Worm (Caenorhabditis elegans): ENCODE results near the gene W04G3.10.
A peak's percentile ranks its signal among the peaks of the same experiment; 100 is the strongest.

W04G3.10 gene

ce11 chrX:11067256-11067655, 10.8 kb downstream of the W04G3.10 start:
- TF ChIP-seq ztf-11 (tag; optimal IDR thresholded peaks at IDR 0.05) (no peak), egl-27 (tag; optimal IDR thresholded peaks at IDR 0.05) (peak; percentile 25), fos-1 (tag; optimal IDR thresholded peaks at IDR 0.05) (peak; percentile 6)

- no peak for TF ChIP-seq alr-1 (tag; optimal IDR thresholded peaks at IDR 0.05)
- TF ChIP-seq nhr-77 (tag; optimal IDR thresholded peaks at IDR 0.05): no peak
- peak; percentile 47 for TF ChIP-seq egl-27 (tag; optimal IDR thresholded peaks at IDR 0.05)
- TF ChIP-seq nhr-25 (tag; optimal IDR thresholded peaks at IDR 0.05): peak; percentile 16
- TF ChIP-seq peb-1 (tag; optimal IDR thresholded peaks at IDR 0.05): no peak
- no peak for TF ChIP-seq zag-1 (tag; optimal IDR thresholded peaks at IDR 0.05)
- peak; percentile 76 for TF ChIP-seq nhr-21 (tag; optimal IDR thresholded peaks at IDR 0.05)
- peak; percentile 56 for TF ChIP-seq fos-1 (tag; optimal IDR thresholded peaks at IDR 0.05)
- TF ChIP-seq ZK546.5 (tag; optimal IDR thresholded peaks at IDR 0.05): no peak
- peak in 1 of 2 experiments; percentile 20 for TF ChIP-seq lsy-2 (tag; optimal IDR thresholded peaks at IDR 0.05)
- TF ChIP-seq sma-9 (GFP tag; optimal IDR thresholded peaks at IDR 0.05): peak; percentile 23
- no peak for TF ChIP-seq sma-9 (tag; optimal IDR thresholded peaks at IDR 0.05)
- peak; percentile 94 for TF ChIP-seq blmp-1 (tag; optimal IDR thresholded peaks at IDR 0.05; ENCODE audit: insufficient read depth)
- TF ChIP-seq gmeb-1 (tag; optimal IDR thresholded peaks at IDR 0.05): no peak
- TF ChIP-seq sem-4 (tag; optimal IDR thresholded peaks at IDR 0.05): peak; percentile 13
Observed at ce11 chrX:11064799-11065198, 13.3 kb downstream of the W04G3.10 start, which contains the start of gene lpr-4. TSS of gene lpr-4 (plus strand) at chrX:11065126.

- TF ChIP-seq nhr-21 (tag; optimal IDR thresholded peaks at IDR 0.05): peak; percentile 55
- peak; percentile 36 for TF ChIP-seq ceh-16 (tag; optimal IDR thresholded peaks at IDR 0.05)
- no peak for TF ChIP-seq nhr-6 (tag; optimal IDR thresholded peaks at IDR 0.05)
- TF ChIP-seq fos-1 (tag; optimal IDR thresholded peaks at IDR 0.05): peak; percentile 9
Observed at ce11 chrX:11061904-11062303, 16.1 kb downstream of the W04G3.10 start, which contains the start of gene lpr-5. TSS of gene lpr-5 (plus strand) at chrX:11062123.

ce11 chrX:11060940-11061339, 17.1 kb downstream of the W04G3.10 start:
- TF ChIP-seq blmp-1 (tag; optimal IDR thresholded peaks at IDR 0.05; ENCODE audit: insufficient read depth) (peak; percentile 56), lin-13 (GFP tag; optimal IDR thresholded peaks at IDR 0.05) (no peak), nhr-21 (tag; optimal IDR thresholded peaks at IDR 0.05) (peak; percentile 43)

ce11 chrX:11059744-11060143, 18.3 kb downstream of the W04G3.10 start, which contains the start of gene lpr-6:
TSS of gene lpr-6 (plus strand) at chrX:11059994.
- peak; percentile 77 for TF ChIP-seq nhr-21 (tag; optimal IDR thresholded peaks at IDR 0.05)
- peak; percentile 6 for TF ChIP-seq sma-3 (GFP tag; optimal IDR thresholded peaks at IDR 0.05)
- TF ChIP-seq nhr-77 (tag; optimal IDR thresholded peaks at IDR 0.05): peak; percentile 4
- peak; percentile 51 for TF ChIP-seq ceh-16 (tag; optimal IDR thresholded peaks at IDR 0.05)
- TF ChIP-seq fos-1 (tag; optimal IDR thresholded peaks at IDR 0.05): peak; percentile 28
- no peak for TF ChIP-seq ZK546.5 (tag; optimal IDR thresholded peaks at IDR 0.05)
- TF ChIP-seq elt-3 (tag; optimal IDR thresholded peaks at IDR 0.05): no peak

ce11 chrX:11057028-11057427, 21.0 kb downstream of the W04G3.10 start, which contains the start of gene lpr-3:
TSS of gene lpr-3 (plus strand) at chrX:11057401.
- TF ChIP-seq peb-1 (tag; optimal IDR thresholded peaks at IDR 0.05) (no peak), mab-5 (tag; optimal IDR thresholded peaks at IDR 0.05) (no peak), ztf-11 (tag; optimal IDR thresholded peaks at IDR 0.05) (no peak), fos-1 (tag; optimal IDR thresholded peaks at IDR 0.05) (peak; percentile 45), nhr-25 (tag; optimal IDR thresholded peaks at IDR 0.05) (peak; percentile 28), nhr-237 (tag; optimal IDR thresholded peaks at IDR 0.05) (no peak), Y55F3AM.14 (GFP tag; optimal IDR thresholded peaks at IDR 0.05) (no peak), ZK546.5 (tag; optimal IDR thresholded peaks at IDR 0.05) (no peak), mdl-1 (tag; optimal IDR thresholded peaks at IDR 0.05) (no peak), skn-1 (tag; optimal IDR thresholded peaks at IDR 0.05) (no peak), nhr-10 (tag; optimal IDR thresholded peaks at IDR 0.05) (no peak), nhr-11 (tag; optimal IDR thresholded peaks at IDR 0.05) (no peak), F13H6.1 (tag; optimal IDR thresholded peaks at IDR 0.05) (no peak), ama-1 (optimal IDR thresholded peaks at IDR 0.05) (no peak), unc-62 (GFP tag; optimal IDR thresholded peaks at IDR 0.05) (no peak), lsy-2 (tag; optimal IDR thresholded peaks at IDR 0.05) (peak in 1 of 2 experiments; percentile 36), nhr-21 (tag; optimal IDR thresholded peaks at IDR 0.05) (peak; percentile 82), ztf-4 (tag; optimal IDR thresholded peaks at IDR 0.05) (no peak), ceh-16 (tag; optimal IDR thresholded peaks at IDR 0.05) (peak; percentile 52), sma-3 (GFP tag; optimal IDR thresholded peaks at IDR 0.05) (peak; percentile 48), unc-55 (GFP tag; optimal IDR thresholded peaks at IDR 0.05) (no peak), nhr-6 (tag; optimal IDR thresholded peaks at IDR 0.05) (no peak), snpc-4 (tag; optimal IDR thresholded peaks at IDR 0.05) (no peak), C34F6.9 (tag; optimal IDR thresholded peaks at IDR 0.05) (no peak), blmp-1 (tag; optimal IDR thresholded peaks at IDR 0.05; ENCODE audit: insufficient read depth) (peak; percentile 79), sma-9 (GFP tag; optimal IDR thresholded peaks at IDR 0.05) (no peak), sma-9 (tag; optimal IDR thresholded peaks at IDR 0.05) (no peak), nhr-23 (tag; optimal IDR thresholded peaks at IDR 0.05) (no peak), unc-39 (tag; optimal IDR thresholded peaks at IDR 0.05) (no peak), lin-39 (tag; optimal IDR thresholded peaks at IDR 0.05) (no peak), sem-4 (tag; optimal IDR thresholded peaks at IDR 0.05) (no peak), ceh-82 (tag; optimal IDR thresholded peaks at IDR 0.05) (no peak), lin-11 (tag; optimal IDR thresholded peaks at IDR 0.05) (no peak), crh-2 (tag; optimal IDR thresholded peaks at IDR 0.05) (no peak)

Measured in whole organism, L2 larva.